Fruit fly (Drosophila melanogaster): ENCODE measurements around the gene RhoGEF64C.

DNA sequence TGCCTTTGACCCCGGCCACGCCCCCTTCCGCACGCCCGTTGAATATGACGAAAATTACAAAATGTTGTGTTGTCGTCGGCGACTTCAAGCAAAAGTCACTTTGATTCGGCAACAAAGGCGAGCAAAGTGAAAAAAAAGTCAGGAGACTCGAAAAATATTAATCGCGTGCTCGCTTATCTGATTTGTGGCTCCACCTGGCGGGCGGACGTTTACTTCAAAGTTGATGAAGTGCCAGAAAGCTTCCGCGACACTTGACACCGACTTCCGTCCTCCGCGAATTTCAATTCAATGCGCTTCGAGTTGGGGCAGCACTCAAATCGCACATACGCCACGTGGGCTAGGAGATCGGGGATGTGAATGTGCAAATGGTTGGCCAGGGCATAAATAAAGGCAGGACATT is 83.8 kb downstream of the RhoGEF64C start:
- TF ChIP-seq pan (optimal IDR thresholded peaks at IDR 0.05), result no peak
- TF ChIP-seq EcR (GFP tag; optimal IDR thresholded peaks at IDR 0.05), result no peak
- no peak for TF ChIP-seq psq (optimal IDR thresholded peaks at IDR 0.05)
- no peak for TF ChIP-seq usp (GFP tag; optimal IDR thresholded peaks at IDR 0.05)
- TF ChIP-seq CG8478 (optimal IDR thresholded peaks at IDR 0.05), result no peak
